Worm (Caenorhabditis elegans) whole organism, late embryonic: ENCODE results near the gene T25E4.2.

ENCODE experiments used
- dmd-4 ChIP-seq: sonication (generic microtip); optimal IDR thresholded peaks from 2 replicates; lab custom pipeline; 2016; ENCODE audit warnings: borderline replicate concordance, missing genetic modification characterization, missing compliant biosample characterization
- elt-2 ChIP-seq: sonication (generic microtip); optimal IDR thresholded peaks from 2 replicates; lab custom pipeline; 2016; ENCODE audit warnings: missing genetic modification reagents, missing genetic modification characterization, missing compliant biosample characterization
- elt-4 ChIP-seq: sonication (generic microtip); optimal IDR thresholded peaks from 2 replicates; lab custom pipeline; 2016; ENCODE audit warnings: missing genetic modification characterization, missing compliant biosample characterization
- gmeb-2 ChIP-seq: sonication (generic microtip); optimal IDR thresholded peaks from 2 replicates; lab custom pipeline; 2016; ENCODE audit warnings: missing genetic modification characterization, inconsistent platforms, missing compliant biosample characterization
- hlh-15 ChIP-seq: sonication (generic microtip); optimal IDR thresholded peaks from 2 replicates; lab custom pipeline; 2016; ENCODE audit warnings: missing genetic modification characterization, missing compliant biosample characterization
- pat-9 ChIP-seq: fragments of 200-800 bp; sonication (Bioruptor generic); optimal IDR thresholded peaks from 2 replicates; lab custom pipeline; 2018; ENCODE audit warnings: mild to moderate bottlenecking, missing genetic modification characterization, moderate library complexity, missing compliant biosample characterization
- tbx-7 ChIP-seq: sonication (generic microtip); optimal IDR thresholded peaks from 2 replicates; lab custom pipeline; 2016; ENCODE audit warnings: missing genotype, missing genetic modification characterization, missing compliant biosample characterization

DNA sequence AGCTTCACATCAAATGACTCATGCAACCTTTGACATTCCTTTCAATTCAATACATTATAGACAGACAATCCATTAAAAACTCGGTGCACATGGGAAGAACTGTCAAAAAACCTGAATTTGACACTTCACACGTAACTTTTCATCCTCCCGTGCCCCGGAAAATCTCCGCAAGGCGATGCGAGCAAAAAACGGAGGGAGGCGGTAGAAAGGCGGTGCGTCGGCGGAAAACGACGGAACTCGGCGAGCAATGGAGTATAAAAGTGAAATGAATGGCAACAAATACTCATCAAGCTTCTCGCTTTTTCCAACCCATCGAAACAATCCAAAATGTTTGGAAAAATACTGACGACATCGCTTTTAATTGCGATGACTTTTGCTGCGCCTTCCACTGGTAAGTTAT, 4.2 kb downstream of the T25E4.2 start, which contains the start of gene T25E4.1:
- TF ChIP-seq dmd-4 (tag; lab: Kevin White, UChicago) = no peak
- TF ChIP-seq elt-2 (tag; lab: Kevin White, UChicago) = no peak
- no peak for TF ChIP-seq elt-4 (tag; lab: Kevin White, UChicago)
- TF ChIP-seq gmeb-2 (tag; lab: Kevin White, UChicago) = no peak
- TF ChIP-seq pat-9 (tag; lab: Kevin White, UChicago) = no peak
- no peak for TF ChIP-seq hlh-15 (tag; lab: Kevin White, UChicago)
- no peak for TF ChIP-seq tbx-7
